Fruit fly (Drosophila melanogaster) whole organism, adult: ENCODE measurements around the gene Ude.

Source experiments
- CG11617 ChIP-seq: fragments of 200-800 bp; sonication (Bioruptor generic); optimal IDR thresholded peaks from 2 replicates; lab custom pipeline; 2017; ENCODE audit warnings: mild to moderate bottlenecking, missing biosample characterization, missing genetic modification reagents, missing genetic modification characterization
- CG33017 ChIP-seq: fragments of 200-800 bp; sonication (Bioruptor generic); optimal IDR thresholded peaks from 2 replicates; lab custom pipeline; 2018; ENCODE audit warnings: missing biosample characterization, mild to moderate bottlenecking, missing genetic modification characterization, moderate library complexity
- cic ChIP-seq: fragments of 200-800 bp; sonication (Bioruptor generic); optimal IDR thresholded peaks from 2 replicates; lab custom pipeline; 2017; ENCODE audit warnings: missing biosample characterization, mild to moderate bottlenecking, missing genetic modification characterization, moderate library complexity
- kay ChIP-seq: fragments of 200-800 bp; sonication (Bioruptor generic); peaks from one replicate; lab custom pipeline; 2016; ENCODE audit warnings: missing biosample characterization, missing genetic modification characterization, borderline replicate concordance
- pad ChIP-seq: fragments of 200-800 bp; sonication (Bioruptor generic); optimal IDR thresholded peaks from 3 replicates; lab custom pipeline; 2017; ENCODE audit warnings: missing biosample characterization, missing genetic modification characterization, mild to moderate bottlenecking, moderate library complexity, missing genetic modification reagents

- TF ChIP-seq CG33017 (tag; lab: Kevin White, UChicago) (no peak), cic (GFP tag; lab: Kevin White, UChicago) (no peak), kay (no peak), CG11617 (no peak), pad (no peak)
These were observed 22.4 kb downstream of the Ude start for dm6 chr3R:24777101-24777500.
